Worm (Caenorhabditis elegans) whole organism, L2 larva: ENCODE results near the gene H38K22.9.
A peak's percentile ranks its signal among the peaks of the same experiment; 100 is the strongest.

Experiments
- C34F6.9 ChIP-seq: fragments of 150-350 bp; optimal IDR thresholded peaks from 2 replicates; lab custom pipeline; 2014; ENCODE audit warnings: missing biosample characterization, missing genetic modification characterization
- F13H6.1 ChIP-seq: sonication (generic microtip); optimal IDR thresholded peaks from 2 replicates; lab custom pipeline; 2016; ENCODE audit warnings: missing genetic modification characterization, missing compliant biosample characterization
- Y55F3AM.14 ChIP-seq: fragments of 200-800 bp; sonication (Bioruptor generic); optimal IDR thresholded peaks from 2 replicates; lab custom pipeline; 2018; ENCODE audit warnings: mild to moderate bottlenecking, missing genetic modification characterization, missing compliant biosample characterization
- ZK546.5 ChIP-seq: sonication (generic microtip); optimal IDR thresholded peaks from 2 replicates; lab custom pipeline; 2017; ENCODE audit warnings: missing biosample characterization, missing genetic modification characterization
- alr-1 ChIP-seq: fragments of 150-350 bp; optimal IDR thresholded peaks from 2 replicates; lab custom pipeline; 2014; ENCODE audit warnings: missing biosample characterization, missing genetic modification characterization
- blmp-1 ChIP-seq: sonication (generic microtip); optimal IDR thresholded peaks from 2 replicates; lab custom pipeline; 2017; ENCODE audit warnings: missing genetic modification characterization, mild to moderate bottlenecking, missing compliant biosample characterization, antibody characterized with exemption, moderate library complexity; ENCODE audit not compliant: insufficient read depth
- ceh-82 ChIP-seq: fragments of 150-350 bp; optimal IDR thresholded peaks from 2 replicates; lab custom pipeline; 2014; ENCODE audit warnings: missing biosample characterization, missing genetic modification characterization
- crh-2 ChIP-seq: sonication (generic microtip); optimal IDR thresholded peaks from 2 replicates; lab custom pipeline; 2017; ENCODE audit warnings: missing biosample characterization, missing genetic modification characterization
- dmd-4 ChIP-seq: sonication (generic microtip); optimal IDR thresholded peaks from 2 replicates; lab custom pipeline; 2017; ENCODE audit warnings: missing biosample characterization, missing genetic modification characterization
- egl-27 ChIP-seq: sonication (generic microtip); optimal IDR thresholded peaks from 3 replicates; lab custom pipeline; 2017; ENCODE audit warnings: missing biosample characterization, missing genetic modification reagents, missing genetic modification characterization
- fos-1 ChIP-seq: fragments of 150-350 bp; optimal IDR thresholded peaks from 2 replicates; lab custom pipeline; 2014; ENCODE audit warnings: missing biosample characterization, missing genetic modification characterization
- gmeb-1 ChIP-seq: fragments of 150-350 bp; optimal IDR thresholded peaks from 2 replicates; lab custom pipeline; 2014; ENCODE audit warnings: missing biosample characterization, missing genetic modification characterization
- lin-11 ChIP-seq: fragments of 150-350 bp; sonication (generic microtip); optimal IDR thresholded peaks from 2 replicates; lab custom pipeline; 2014; ENCODE audit warnings: missing biosample characterization, missing genetic modification characterization, inconsistent platforms, mixed read lengths
- lin-13 ChIP-seq: fragments of 150-350 bp; optimal IDR thresholded peaks from 2 replicates; lab custom pipeline; 2014; ENCODE audit warnings: missing biosample characterization, missing genetic modification reagents, missing genetic modification characterization
- lsy-2 ChIP-seq, 2 experiments: fragments of 150-350 bp in 1 of 2; sonication (generic microtip) in 1 of 2; optimal IDR thresholded peaks; 2 replicates each; lab custom pipeline; 2014 to 2017; ENCODE audit warnings: missing biosample characterization in 2 of 2, missing genetic modification characterization in 2 of 2
- mab-5 ChIP-seq: fragments of 150-350 bp; optimal IDR thresholded peaks from 2 replicates; lab custom pipeline; 2014; ENCODE audit warnings: missing biosample characterization, missing genetic modification characterization
- mbf-1 ChIP-seq: sonication (generic microtip); optimal IDR thresholded peaks from 2 replicates; lab custom pipeline; 2017; ENCODE audit warnings: missing biosample characterization, missing genetic modification characterization
- mdl-1 ChIP-seq, 2 experiments: fragments of 150-350 bp in 1 of 2; sonication (generic microtip) in 1 of 2; optimal IDR thresholded peaks; 2 replicates each; lab custom pipeline; 2017; ENCODE audit warnings: missing biosample characterization in 2 of 2, missing genetic modification characterization in 2 of 2
- nhr-11 ChIP-seq: fragments of 150-350 bp; optimal IDR thresholded peaks from 2 replicates; lab custom pipeline; 2014; ENCODE audit warnings: missing biosample characterization, missing genetic modification characterization
- nhr-12 ChIP-seq: fragments of 150-350 bp; optimal IDR thresholded peaks from 2 replicates; lab custom pipeline; 2014; ENCODE audit warnings: missing biosample characterization, missing genetic modification characterization
- nhr-129 ChIP-seq: fragments of 150-350 bp; optimal IDR thresholded peaks from 2 replicates; lab custom pipeline; 2014; ENCODE audit warnings: missing biosample characterization, missing genetic modification characterization
- nhr-21 ChIP-seq: fragments of 150-350 bp; optimal IDR thresholded peaks from 2 replicates; lab custom pipeline; 2014; ENCODE audit warnings: missing biosample characterization, missing genetic modification characterization
- nhr-25 ChIP-seq: fragments of 150-350 bp; sonication (generic microtip); optimal IDR thresholded peaks from 3 replicates; lab custom pipeline; 2014; ENCODE audit warnings: missing biosample characterization, missing genetic modification characterization
- peb-1 ChIP-seq: fragments of 150-350 bp; optimal IDR thresholded peaks from 2 replicates; lab custom pipeline; 2014; ENCODE audit warnings: missing biosample characterization, missing genetic modification characterization
- sem-4 ChIP-seq: fragments of 150-350 bp; optimal IDR thresholded peaks from 2 replicates; lab custom pipeline; 2014; ENCODE audit warnings: missing biosample characterization, missing genetic modification reagents, missing genetic modification characterization
- sma-3 ChIP-seq: sonication (generic microtip); optimal IDR thresholded peaks from 2 replicates; lab custom pipeline; 2016; ENCODE audit warnings: missing genetic modification reagents, missing genetic modification characterization, missing compliant biosample characterization
- sma-9 ChIP-seq, 2 experiments: fragments of 150-350 bp in 1 of 2; sonication (generic microtip) in 1 of 2; optimal IDR thresholded peaks; 2 replicates each; lab custom pipeline; 2014 to 2016; ENCODE audit warnings: missing genetic modification characterization in 2 of 2, mild to moderate bottlenecking in 1 of 2, missing biosample characterization in 1 of 2, missing compliant biosample characterization in 1 of 2, missing genetic modification reagents in 1 of 2, moderate library complexity in 1 of 2
- snpc-4 ChIP-seq: fragments of 150-350 bp; optimal IDR thresholded peaks from 2 replicates; lab custom pipeline; 2014; ENCODE audit warnings: missing biosample characterization, missing genetic modification characterization
- unc-55 ChIP-seq: fragments of 150-350 bp; sonication (generic microtip); optimal IDR thresholded peaks from 3 replicates; lab custom pipeline; 2014; ENCODE audit warnings: missing biosample characterization, missing genetic modification reagents, missing genetic modification characterization
- zag-1 ChIP-seq: fragments of 150-350 bp; optimal IDR thresholded peaks from 2 replicates; lab custom pipeline; 2014; ENCODE audit warnings: missing biosample characterization, missing genetic modification characterization
- ztf-4 ChIP-seq: fragments of 150-350 bp; optimal IDR thresholded peaks from 2 replicates; lab custom pipeline; 2014; ENCODE audit warnings: missing biosample characterization, missing genetic modification characterization

The H38K22.9 gene

ce11 chrIII:4328208-4328987 lies 4.4 kb downstream of the H38K22.9 start:
- TF ChIP-seq crh-2 (peak; percentile 12), lin-11 (tag; lab: Kevin White, UChicago) (no peak), nhr-25 (tag; lab: Kevin White, UChicago) (peak; percentile 26), nhr-21 (peak; percentile 38), fos-1 (peak; percentile 33), zag-1 (no peak), blmp-1 (tag; lab: Kevin White, UChicago) (peak; percentile 66), ZK546.5 (tag; lab: Kevin White, UChicago) (no peak)

- no peak for TF ChIP-seq blmp-1 (tag; lab: Kevin White, UChicago)
- TF ChIP-seq nhr-25 (tag; lab: Kevin White, UChicago): peak; percentile 61
Measured at ce11 chrIII:4330984-4331383, 7.0 kb downstream of the H38K22.9 start, which contains the start of gene gly-6. gly-6 (minus strand) TSS chrIII:4331228.

- TF ChIP-seq nhr-12 (no peak), ztf-4 (no peak), gmeb-1 (peak; percentile 38), snpc-4 (tag; lab: Kevin White, UChicago) (peak; percentile 34), dmd-4 (tag; lab: Kevin White, UChicago) (no peak), sma-9 (GFP tag; optimal IDR thresholded peaks at IDR 0.05; lab: Kevin White, UChicago) (peak; percentile 39), sma-9 (tag; optimal IDR thresholded peaks at IDR 0.05; lab: Kevin White, UChicago) (no peak), unc-55 (peak; percentile 73), sem-4 (tag; lab: Kevin White, UChicago) (no peak), blmp-1 (tag; lab: Kevin White, UChicago) (no peak), nhr-25 (tag; lab: Kevin White, UChicago) (no peak), F13H6.1 (tag; lab: Kevin White, UChicago) (peak; percentile 16), C34F6.9 (tag; lab: Kevin White, UChicago) (peak; percentile 75), lsy-2 (tag; optimal IDR thresholded peaks at IDR 0.05; lab: Kevin White, UChicago) (peak in 1 of 2 experiments; percentile 65), nhr-21 (no peak), egl-27 (tag; lab: Kevin White, UChicago) (no peak), alr-1 (tag; lab: Kevin White, UChicago) (no peak), Y55F3AM.14 (GFP tag; lab: Kevin White, UChicago) (no peak), peb-1 (tag; lab: Kevin White, UChicago) (no peak), sma-3 (peak; percentile 3), nhr-129 (tag; lab: Kevin White, UChicago) (peak; percentile 3), crh-2 (peak; percentile 47), lin-13 (GFP tag; lab: Kevin White, UChicago) (peak; percentile 26)
Measured at ce11 chrIII:4332543-4333042, 8.6 kb downstream of the H38K22.9 start, which contains the start of gene cdk-12. cdk-12 (plus strand) TSS chrIII:4332992.

ce11 chrIII:4335614-4336013 lies 11.7 kb downstream of the H38K22.9 start:
- TF ChIP-seq mbf-1 (tag; lab: Kevin White, UChicago): no peak
- peak; percentile 46 for TF ChIP-seq sem-4 (tag; lab: Kevin White, UChicago)
- no peak for TF ChIP-seq mdl-1 (tag; optimal IDR thresholded peaks at IDR 0.05; lab: Kevin White, UChicago)
- TF ChIP-seq lsy-2 (tag; optimal IDR thresholded peaks at IDR 0.05; lab: Kevin White, UChicago): peak in 1 of 2 experiments; percentile 48
- TF ChIP-seq mab-5 (tag; lab: Kevin White, UChicago): no peak
- TF ChIP-seq lin-11 (tag; lab: Kevin White, UChicago): no peak
- TF ChIP-seq nhr-129 (tag; lab: Kevin White, UChicago): peak; percentile 49
- peak; percentile 48 for TF ChIP-seq F13H6.1 (tag; lab: Kevin White, UChicago)
- TF ChIP-seq ceh-82 (tag; lab: Kevin White, UChicago): no peak
- TF ChIP-seq C34F6.9 (tag; lab: Kevin White, UChicago): peak; percentile 64
- no peak for TF ChIP-seq ZK546.5 (tag; lab: Kevin White, UChicago)
- TF ChIP-seq nhr-11 (tag; lab: Kevin White, UChicago): no peak
- peak; percentile 34 for TF ChIP-seq zag-1
- TF ChIP-seq unc-55: peak; percentile 85
